Worm (Caenorhabditis elegans): ENCODE data around the gene eif-3.F.

ce11 chrII:9316801-9317200 is 14.6 kb upstream of the eif-3.F start:
- TF ChIP-seq tab-1 (GFP tag; IDR thresholded peaks at IDR 0.05) (no peak), ztf-23 (GFP tag; IDR thresholded peaks at IDR 0.05) (no peak)

Data from whole organism, midembryonic.